Worm (Caenorhabditis elegans) whole organism, young adult: ENCODE data around the gene nhr-201.

Experiments used
- C17E4.6 ChIP-seq: fragments of 200-800 bp; sonication (Bioruptor generic); IDR thresholded peaks from 2 replicates; pipeline ENCODE4 v1.3.6; 2022; ENCODE audit warnings: missing genetic modification reagents, missing genetic modification characterization, missing compliant biosample characterization
- F37B4.10 ChIP-seq: fragments of 200-800 bp; sonication (Bioruptor generic); IDR thresholded peaks from 2 replicates; pipeline ENCODE4 v1.3.6; 2022; ENCODE audit warnings: missing genetic modification characterization, missing compliant biosample characterization
- F49E8.2 ChIP-seq: sonication (generic microtip); optimal IDR thresholded peaks from 3 replicates; lab custom pipeline; 2017; ENCODE audit warnings: missing genetic modification characterization, mild to moderate bottlenecking, missing compliant biosample characterization, antibody characterized with exemption, moderate library complexity; ENCODE audit not compliant: insufficient read depth
- Y53F4B.3 ChIP-seq: fragments of 200-800 bp; sonication (Bioruptor generic); IDR thresholded peaks from 2 replicates; pipeline ENCODE4 v1.3.6; 2022; ENCODE audit warnings: missing genetic modification reagents, missing genetic modification characterization, missing compliant biosample characterization
- Y67H2A.10 ChIP-seq: fragments of 200-800 bp; sonication (Bioruptor generic); conservative IDR thresholded peaks from 2 replicates; pipeline ENCODE4 v1.3.6; 2022; ENCODE audit warnings: missing genetic modification reagents, missing genetic modification characterization, missing compliant biosample characterization
- Y79H2A.3 ChIP-seq: fragments of 200-800 bp; sonication (Bioruptor generic); conservative IDR thresholded peaks from 2 replicates; pipeline ENCODE4 v1.3.6; 2022; ENCODE audit warnings: missing genetic modification reagents, missing genetic modification characterization, missing compliant biosample characterization
- ZK185.1 ChIP-seq: sonication (generic microtip); optimal IDR thresholded peaks from 2 replicates; lab custom pipeline; 2016; ENCODE audit warnings: mild to moderate bottlenecking, missing genetic modification characterization, missing compliant biosample characterization; ENCODE audit not compliant: poor library complexity, severe bottlenecking
- atf-7 ChIP-seq: sonication (generic microtip); optimal IDR thresholded peaks from 2 replicates; lab custom pipeline; 2017; ENCODE audit warnings: mild to moderate bottlenecking, missing genetic modification characterization, missing compliant biosample characterization
- athp-1 ChIP-seq: sonication (generic microtip); optimal IDR thresholded peaks from 2 replicates; lab custom pipeline; 2017; ENCODE audit warnings: mild to moderate bottlenecking, missing genetic modification characterization, missing compliant biosample characterization
- attf-3 ChIP-seq: fragments of 200-800 bp; sonication (Bioruptor generic); conservative IDR thresholded peaks from 2 replicates; pipeline ENCODE4 v1.3.6; 2022; ENCODE audit warnings: missing genetic modification reagents, missing genetic modification characterization, missing compliant biosample characterization
- bed-2 ChIP-seq: fragments of 200-800 bp; sonication (Bioruptor generic); IDR thresholded peaks from 2 replicates; pipeline ENCODE4 v1.3.6; 2022; ENCODE audit warnings: missing genetic modification reagents, missing genetic modification characterization, missing compliant biosample characterization
- cebp-2 ChIP-seq: fragments of 200-800 bp; sonication (Bioruptor generic); IDR thresholded peaks from 2 replicates; pipeline ENCODE4 v1.3.6; 2022; ENCODE audit warnings: missing genetic modification characterization, missing compliant biosample characterization
- ceh-100 ChIP-seq: fragments of 200-800 bp; sonication (Bioruptor generic); IDR thresholded peaks from 2 replicates; pipeline ENCODE4 v1.3.6; 2022; ENCODE audit warnings: missing genetic modification reagents, missing genetic modification characterization, missing compliant biosample characterization
- ceh-27 ChIP-seq: fragments of 200-800 bp; sonication (Bioruptor generic); optimal IDR thresholded peaks from 2 replicates; lab custom pipeline; 2018; ENCODE audit warnings: mild to moderate bottlenecking, missing genetic modification characterization, moderate library complexity, missing compliant biosample characterization
- ceh-91 ChIP-seq: fragments of 200-800 bp; sonication (Bioruptor generic); IDR thresholded peaks from 2 replicates; pipeline ENCODE4 v1.3.6; 2022; ENCODE audit warnings: missing genetic modification reagents, missing genetic modification characterization, missing compliant biosample characterization
- chd-7 ChIP-seq: sonication (generic microtip); optimal IDR thresholded peaks from 2 replicates; lab custom pipeline; 2016; ENCODE audit warnings: mild to moderate bottlenecking, missing genetic modification characterization, moderate library complexity, missing compliant biosample characterization
- die-1 ChIP-seq: sonication (generic microtip); optimal IDR thresholded peaks from 2 replicates; lab custom pipeline; 2016; ENCODE audit warnings: missing genotype, mild to moderate bottlenecking, missing genetic modification characterization, missing compliant biosample characterization
- dox-1 ChIP-seq: fragments of 200-800 bp; sonication (Bioruptor generic); IDR thresholded peaks from 2 replicates; pipeline ENCODE4 v1.3.6; 2022; ENCODE audit warnings: missing genetic modification reagents, missing genetic modification characterization, missing compliant biosample characterization
- ekl-4 ChIP-seq: fragments of 200-800 bp; sonication (Bioruptor generic); IDR thresholded peaks from 2 replicates; pipeline ENCODE4 v1.3.6; 2022; ENCODE audit warnings: missing genetic modification reagents, missing genetic modification characterization, missing compliant biosample characterization
- him-1 ChIP-seq: sonication (generic microtip); optimal IDR thresholded peaks from 2 replicates; lab custom pipeline; 2016; ENCODE audit warnings: missing genotype, missing genetic modification reagents, missing genetic modification characterization, missing compliant biosample characterization
- hrde-1 ChIP-seq: sonication (generic microtip); optimal IDR thresholded peaks from 2 replicates; lab custom pipeline; 2016; ENCODE audit warnings: missing genetic modification characterization, mild to moderate bottlenecking, missing compliant biosample characterization, moderate library complexity, missing genotype, missing genetic modification reagents, borderline replicate concordance
- lag-1 ChIP-seq: fragments of 200-800 bp; sonication (Bioruptor generic); IDR thresholded peaks from 2 replicates; pipeline ENCODE4 v1.3.6; 2022; ENCODE audit warnings: missing genetic modification reagents, missing genetic modification characterization, missing compliant biosample characterization
- let-526 ChIP-seq: fragments of 200-800 bp; sonication (Bioruptor generic); IDR thresholded peaks from 2 replicates; pipeline ENCODE4 v1.3.6; 2022; ENCODE audit warnings: missing genetic modification reagents, missing genetic modification characterization, missing compliant biosample characterization
- lir-1 ChIP-seq: fragments of 200-800 bp; sonication (Bioruptor generic); conservative IDR thresholded peaks from 2 replicates; pipeline ENCODE4 v1.3.6; 2022; ENCODE audit warnings: missing genetic modification reagents, missing genetic modification characterization, missing compliant biosample characterization
- lsl-1 ChIP-seq: fragments of 200-800 bp; sonication (Bioruptor generic); optimal IDR thresholded peaks from 2 replicates; lab custom pipeline; 2018; ENCODE audit warnings: mild to moderate bottlenecking, missing genetic modification characterization, moderate library complexity, missing compliant biosample characterization
- madf-3 ChIP-seq: fragments of 200-800 bp; sonication (Bioruptor generic); IDR thresholded peaks from 2 replicates; pipeline ENCODE4 v1.3.6; 2022; ENCODE audit warnings: missing genetic modification reagents, missing genetic modification characterization, missing compliant biosample characterization
- mel-28 ChIP-seq: sonication (generic microtip); optimal IDR thresholded peaks from 2 replicates; lab custom pipeline; 2016; ENCODE audit warnings: borderline replicate concordance, mild to moderate bottlenecking, missing genetic modification characterization, missing compliant biosample characterization
- nhr-120 ChIP-seq: fragments of 200-800 bp; sonication (Bioruptor generic); IDR thresholded peaks from 2 replicates; pipeline ENCODE4 v1.3.6; 2022; ENCODE audit warnings: missing genetic modification characterization, missing compliant biosample characterization
- nhr-179 ChIP-seq: sonication (generic microtip); optimal IDR thresholded peaks from 2 replicates; lab custom pipeline; 2016; ENCODE audit warnings: mild to moderate bottlenecking, missing genetic modification characterization, missing compliant biosample characterization
- nhr-27 ChIP-seq: fragments of 200-800 bp; sonication (Bioruptor generic); optimal IDR thresholded peaks from 2 replicates; lab custom pipeline; 2018; ENCODE audit warnings: mild to moderate bottlenecking, missing genetic modification characterization, moderate library complexity, missing compliant biosample characterization
- pbrm-1 ChIP-seq: fragments of 200-800 bp; sonication (Bioruptor generic); IDR thresholded peaks from 2 replicates; pipeline ENCODE4 v1.3.6; 2022; ENCODE audit warnings: missing genetic modification reagents, missing genetic modification characterization, missing compliant biosample characterization
- snpc-1.1 ChIP-seq: sonication (generic microtip); optimal IDR thresholded peaks from 2 replicates; lab custom pipeline; 2017; ENCODE audit warnings: missing genetic modification characterization, mild to moderate bottlenecking, missing compliant biosample characterization, antibody characterized with exemption, moderate library complexity, missing genotype, missing genetic modification reagents; ENCODE audit not compliant: insufficient read depth
- somi-1 ChIP-seq: fragments of 200-800 bp; sonication (Bioruptor generic); optimal IDR thresholded peaks from 2 replicates; lab custom pipeline; 2018; ENCODE audit warnings: mild to moderate bottlenecking, missing genetic modification characterization, missing compliant biosample characterization
- tlf-1 ChIP-seq: fragments of 200-800 bp; sonication (Bioruptor generic); optimal IDR thresholded peaks from 2 replicates; lab custom pipeline; 2018; ENCODE audit warnings: mild to moderate bottlenecking, missing genetic modification characterization, missing compliant biosample characterization
- xnd-1 ChIP-seq: sonication (generic microtip); optimal IDR thresholded peaks from 2 replicates; lab custom pipeline; 2016; ENCODE audit warnings: missing genotype, missing genetic modification reagents, missing genetic modification characterization, missing compliant biosample characterization
- ztf-28 ChIP-seq: fragments of 200-800 bp; sonication (Bioruptor generic); IDR thresholded peaks from 2 replicates; pipeline ENCODE4 v1.3.6; 2022; ENCODE audit warnings: missing genetic modification reagents, missing genetic modification characterization, missing compliant biosample characterization

Gene nhr-201

DNA sequence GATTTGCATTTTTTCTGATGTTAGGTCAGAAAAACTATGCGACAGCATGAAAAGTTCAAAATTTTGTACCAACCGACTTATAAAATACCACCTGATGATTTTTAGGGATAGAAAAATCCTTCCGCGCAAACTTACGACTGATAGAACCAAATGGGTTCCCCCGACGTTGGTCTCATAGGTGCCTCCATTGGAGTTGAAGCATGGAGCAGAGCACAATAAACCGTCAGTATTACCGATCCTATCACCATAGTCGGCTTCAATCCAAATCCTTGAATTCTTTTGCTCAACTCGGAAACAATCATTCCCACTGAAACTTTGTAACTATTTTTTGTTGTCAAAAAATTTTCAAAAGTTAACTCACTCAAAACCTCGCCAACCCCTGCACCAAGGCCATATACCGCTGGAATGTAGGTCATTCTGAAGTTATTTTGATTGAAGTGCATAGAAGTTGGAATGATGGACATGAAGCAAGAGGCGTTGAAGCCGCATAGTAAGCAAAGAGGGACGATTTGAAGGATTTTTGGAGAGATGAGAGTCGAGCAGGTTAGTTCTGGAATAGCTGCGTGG lies 25.4 kb upstream of the nhr-201 start:
- TF ChIP-seq F49E8.2 (tag; lab: Kevin White, UChicago), result no peak
- no peak for TF ChIP-seq him-1 (tag; lab: Kevin White, UChicago)
- no peak for TF ChIP-seq pbrm-1
- TF ChIP-seq chd-7 (tag; lab: Kevin White, UChicago), result no peak
- TF ChIP-seq let-526, result no peak
- TF ChIP-seq attf-3 (GFP tag; lab: Robert Waterston, UW), result no peak
- TF ChIP-seq lir-1 (GFP tag; lab: Robert Waterston, UW), result no peak
- TF ChIP-seq Y53F4B.3 (GFP tag; lab: Robert Waterston, UW), result no peak
- TF ChIP-seq ceh-27 (GFP tag; lab: Kevin White, UChicago), result no peak
- no peak for TF ChIP-seq Y67H2A.10 (GFP tag; lab: Robert Waterston, UW)
- TF ChIP-seq die-1 (tag; lab: Kevin White, UChicago), result no peak
- TF ChIP-seq somi-1, result no peak
- no peak for TF ChIP-seq C17E4.6 (GFP tag; lab: Robert Waterston, UW)
- TF ChIP-seq, all 124 proteins: peak for 0

DNA sequence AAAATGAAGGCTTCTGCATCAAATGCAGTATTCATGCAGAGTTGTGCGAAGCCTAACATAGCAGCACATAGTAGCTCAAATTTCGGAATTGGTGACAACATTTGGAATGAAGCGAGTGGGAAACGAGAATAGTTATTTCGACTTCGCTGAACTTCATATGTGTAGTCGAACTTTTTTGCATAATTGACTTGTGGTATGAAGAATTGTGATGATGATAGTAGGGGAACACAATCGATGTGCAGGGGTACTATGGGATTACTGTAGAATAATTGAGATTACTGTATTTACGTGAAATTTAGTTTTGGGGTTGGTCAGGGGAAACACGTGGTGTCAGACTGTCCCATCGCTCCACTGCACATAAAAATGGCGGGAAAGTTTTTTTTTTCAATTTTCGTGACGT lies 23.7 kb upstream of the nhr-201 start, which contains the start of gene B0554.7:
Gene B0554.7, minus strand, starts transcription at position 101 of the 400 bp plus-strand sequence.
- TF ChIP-seq atf-7 (tag; lab: Kevin White, UChicago), result no peak
- no peak for TF ChIP-seq Y53F4B.3 (GFP tag; lab: Robert Waterston, UW)
- no peak for TF ChIP-seq nhr-27 (tag; lab: Kevin White, UChicago)
- TF ChIP-seq ceh-91 (GFP tag; lab: Robert Waterston, UW), result no peak
- TF ChIP-seq Y79H2A.3 (GFP tag; lab: Robert Waterston, UW), result no peak
- no peak for TF ChIP-seq madf-3 (GFP tag; lab: Robert Waterston, UW)
- no peak for TF ChIP-seq ZK185.1 (tag; lab: Kevin White, UChicago)
- no peak for TF ChIP-seq hrde-1 (tag; lab: Kevin White, UChicago)
- TF ChIP-seq cebp-2 (GFP tag; lab: Robert Waterston, UW), result no peak
- no peak for TF ChIP-seq lsl-1 (GFP tag; lab: Kevin White, UChicago)
- no peak for TF ChIP-seq him-1 (tag; lab: Kevin White, UChicago)

DNA sequence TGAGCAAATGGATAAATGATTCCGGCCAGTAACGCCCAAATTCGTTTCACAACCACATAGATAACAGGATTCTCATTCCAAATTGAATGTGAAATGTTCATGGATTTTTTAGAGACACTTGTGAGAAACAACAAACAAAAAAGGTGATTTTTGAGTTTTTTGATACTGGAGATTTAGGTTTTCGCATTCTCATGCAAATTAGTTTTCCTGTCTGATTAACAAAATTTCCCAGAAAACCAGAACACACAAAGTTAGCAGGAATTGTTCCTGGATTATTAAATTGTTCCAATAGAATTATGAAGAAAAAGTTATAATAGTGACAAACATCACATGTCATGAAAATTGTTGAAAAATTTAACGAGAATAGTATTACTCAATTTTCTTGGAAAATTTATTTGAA lies 21.4 kb upstream of the nhr-201 start, which contains the start of gene srh-33:
Gene srh-33, minus strand, starts transcription at position 101 of the 400 bp plus-strand sequence.
- TF ChIP-seq bed-2 (GFP tag; lab: Robert Waterston, UW) (no peak), atf-7 (tag; lab: Kevin White, UChicago) (no peak), ztf-28 (no peak), xnd-1 (tag; lab: Kevin White, UChicago) (no peak), snpc-1.1 (no peak), nhr-120 (GFP tag; lab: Robert Waterston, UW) (no peak), mel-28 (tag; lab: Kevin White, UChicago) (no peak), nhr-179 (tag; lab: Kevin White, UChicago) (no peak), tlf-1 (GFP tag; lab: Kevin White, UChicago) (no peak), lag-1 (GFP tag; lab: Robert Waterston, UW) (no peak), ceh-100 (GFP tag; lab: Robert Waterston, UW) (no peak), dox-1 (no peak), athp-1 (tag; lab: Kevin White, UChicago) (no peak), ekl-4 (GFP tag; lab: Robert Waterston, UW) (no peak), F37B4.10 (GFP tag; lab: Robert Waterston, UW) (no peak)
